Worm (Caenorhabditis elegans) whole organism, L2 larva: ENCODE results near the gene Y7A5A.8.

Experiments
- blmp-1 ChIP-seq: sonication (generic microtip); optimal IDR thresholded peaks from 2 replicates; lab custom pipeline; 2017; ENCODE audit warnings: missing genetic modification characterization, mild to moderate bottlenecking, missing compliant biosample characterization, antibody characterized with exemption, moderate library complexity; ENCODE audit not compliant: insufficient read depth
- elt-1 ChIP-seq: fragments of 150-350 bp; optimal IDR thresholded peaks from 2 replicates; lab custom pipeline; 2014; ENCODE audit warnings: missing biosample characterization, missing genetic modification characterization
- gmeb-1 ChIP-seq: fragments of 150-350 bp; optimal IDR thresholded peaks from 2 replicates; lab custom pipeline; 2014; ENCODE audit warnings: missing biosample characterization, missing genetic modification characterization
- lin-11 ChIP-seq: fragments of 150-350 bp; sonication (generic microtip); optimal IDR thresholded peaks from 2 replicates; lab custom pipeline; 2014; ENCODE audit warnings: missing biosample characterization, missing genetic modification characterization, inconsistent platforms, mixed read lengths
- mdl-1 ChIP-seq, 2 experiments: fragments of 150-350 bp in 1 of 2; sonication (generic microtip) in 1 of 2; optimal IDR thresholded peaks; 2 replicates each; lab custom pipeline; 2017; ENCODE audit warnings: missing biosample characterization in 2 of 2, missing genetic modification characterization in 2 of 2
- nhr-11 ChIP-seq: fragments of 150-350 bp; optimal IDR thresholded peaks from 2 replicates; lab custom pipeline; 2014; ENCODE audit warnings: missing biosample characterization, missing genetic modification characterization
- nhr-12 ChIP-seq: fragments of 150-350 bp; optimal IDR thresholded peaks from 2 replicates; lab custom pipeline; 2014; ENCODE audit warnings: missing biosample characterization, missing genetic modification characterization
- nhr-23 ChIP-seq: fragments of 150-350 bp; optimal IDR thresholded peaks from 2 replicates; lab custom pipeline; 2014; ENCODE audit warnings: missing biosample characterization, missing genetic modification reagents, missing genetic modification characterization
- ztf-1 ChIP-seq: fragments of 200-800 bp; sonication (Bioruptor generic); conservative IDR thresholded peaks from 2 replicates; pipeline ENCODE4 v1.3.6; 2022; ENCODE audit warnings: missing genetic modification characterization, missing compliant biosample characterization

DNA sequence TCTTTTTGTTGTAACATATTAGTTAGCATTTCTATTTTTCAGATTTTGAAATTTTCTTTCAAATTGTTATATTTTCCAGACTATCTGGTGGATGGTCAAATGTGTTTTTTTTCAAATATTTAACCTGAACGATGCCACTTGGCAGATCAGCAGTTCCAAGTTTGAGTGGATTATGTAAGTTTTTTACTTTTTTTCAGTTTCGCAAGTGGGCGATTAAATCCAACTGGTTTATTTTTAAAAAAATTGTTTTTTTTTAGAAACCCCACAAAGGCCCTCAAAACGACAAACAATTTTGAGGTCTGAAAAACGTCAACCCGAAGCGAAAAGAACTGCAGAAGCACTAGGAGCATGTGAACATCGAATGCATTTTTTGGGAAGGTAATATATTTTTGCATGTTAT, 4.6 kb downstream of the Y7A5A.8 start, which contains the start of gene Y7A5A.9:
- TF ChIP-seq gmeb-1 (tag; lab: Kevin White, UChicago), result no peak
- TF ChIP-seq mdl-1 (tag; optimal IDR thresholded peaks at IDR 0.05; lab: Kevin White, UChicago), result no peak
- TF ChIP-seq nhr-23, result no peak
- TF ChIP-seq blmp-1 (tag; lab: Kevin White, UChicago), result no peak
- TF ChIP-seq nhr-11 (tag; lab: Kevin White, UChicago), result no peak
- TF ChIP-seq ztf-1 (GFP tag; lab: Robert Waterston, UW), result no peak
- TF ChIP-seq nhr-12 (tag; lab: Kevin White, UChicago), result no peak
- no peak for TF ChIP-seq lin-11 (tag; lab: Kevin White, UChicago)
- TF ChIP-seq elt-1, result no peak
